Fruit fly (Drosophila melanogaster) whole organism, prepupa: ENCODE results near the gene CG43218.

Experiments used
- CG10631 ChIP-seq: fragments of 200-800 bp; sonication (Bioruptor generic); optimal IDR thresholded peaks from 2 replicates; lab custom pipeline; 2016; ENCODE audit warnings: missing biosample characterization, missing genetic modification characterization
- CG10669 ChIP-seq: fragments of 200-800 bp; sonication (Bioruptor generic); optimal IDR thresholded peaks from 3 replicates; lab custom pipeline; 2018; ENCODE audit warnings: missing biosample characterization, mild to moderate bottlenecking, missing genetic modification characterization, moderate library complexity
- CG11294 ChIP-seq: fragments of 200-800 bp; sonication (Bioruptor generic); IDR thresholded peaks from 2 replicates; pipeline ENCODE4 v1.3.6; 2022; ENCODE audit warnings: missing biosample characterization, missing genetic modification characterization
- CG11902 ChIP-seq: fragments of 200-800 bp; sonication (Bioruptor generic); optimal IDR thresholded peaks from 3 replicates; lab custom pipeline; 2016; ENCODE audit warnings: missing biosample characterization, missing genetic modification characterization
- CG15336 ChIP-seq: fragments of 200-800 bp; sonication (Bioruptor generic); IDR thresholded peaks from 2 replicates; pipeline ENCODE4 v1.3.6; 2022; ENCODE audit warnings: missing biosample characterization, missing genetic modification characterization
- CG1621 ChIP-seq: fragments of 200-800 bp; sonication (Bioruptor generic); optimal IDR thresholded peaks from 3 replicates; lab custom pipeline; 2018; ENCODE audit warnings: missing biosample characterization, mild to moderate bottlenecking, missing genetic modification characterization
- CG16779 ChIP-seq: fragments of 200-800 bp; sonication (Bioruptor generic); optimal IDR thresholded peaks from 3 replicates; lab custom pipeline; 2017; ENCODE audit warnings: missing biosample characterization, mild to moderate bottlenecking, missing genetic modification characterization
- CG31627 ChIP-seq: fragments of 200-800 bp; sonication (Bioruptor generic); optimal IDR thresholded peaks from 3 replicates; lab custom pipeline; 2016; ENCODE audit warnings: missing biosample characterization, missing genetic modification characterization
- CG32006 ChIP-seq: fragments of 200-800 bp; sonication (Bioruptor generic); optimal IDR thresholded peaks from 3 replicates; lab custom pipeline; 2017; ENCODE audit warnings: missing biosample characterization, mild to moderate bottlenecking, missing genetic modification characterization
- CG34406 ChIP-seq: fragments of 200-800 bp; sonication (Bioruptor generic); optimal IDR thresholded peaks from 3 replicates; lab custom pipeline; 2016; ENCODE audit warnings: missing biosample characterization, missing genetic modification characterization
- CG4318 ChIP-seq: fragments of 200-800 bp; sonication (Bioruptor generic); optimal IDR thresholded peaks from 3 replicates; lab custom pipeline; 2017; ENCODE audit warnings: missing biosample characterization, mild to moderate bottlenecking, missing genetic modification characterization
- CG6276 ChIP-seq: fragments of 200-800 bp; sonication (Bioruptor generic); optimal IDR thresholded peaks from 2 replicates; lab custom pipeline; 2017; ENCODE audit warnings: missing biosample characterization, mild to moderate bottlenecking, missing genetic modification characterization
- CG6792 ChIP-seq: fragments of 200-800 bp; sonication (Bioruptor generic); optimal IDR thresholded peaks from 3 replicates; lab custom pipeline; 2016; ENCODE audit warnings: missing biosample characterization, missing genetic modification characterization
- CG6808 ChIP-seq: fragments of 200-800 bp; sonication (Bioruptor generic); optimal IDR thresholded peaks from 3 replicates; lab custom pipeline; 2017; ENCODE audit warnings: missing biosample characterization, missing genetic modification characterization, mild to moderate bottlenecking, moderate library complexity, missing genetic modification reagents
- CG6854 ChIP-seq: fragments of 200-800 bp; sonication (Bioruptor generic); optimal IDR thresholded peaks from 2 replicates; lab custom pipeline; 2017; ENCODE audit warnings: missing biosample characterization, mild to moderate bottlenecking, missing genetic modification characterization
- CG7368 ChIP-seq: fragments of 200-800 bp; sonication (Bioruptor generic); optimal IDR thresholded peaks from 3 replicates; lab custom pipeline; 2016; ENCODE audit warnings: missing biosample characterization, missing genetic modification characterization
- CG8119 ChIP-seq: fragments of 200-800 bp; sonication (Bioruptor generic); IDR thresholded peaks from 3 replicates; pipeline ENCODE4 v1.3.6; 2022; ENCODE audit warnings: missing biosample characterization, missing genetic modification characterization
- CG8319 ChIP-seq: fragments of 200-800 bp; sonication (Bioruptor generic); optimal IDR thresholded peaks from 3 replicates; lab custom pipeline; 2016; ENCODE audit warnings: missing biosample characterization, missing genetic modification characterization
- Eip75B ChIP-seq: fragments of 200-800 bp; sonication (Bioruptor generic); optimal IDR thresholded peaks from 3 replicates; lab custom pipeline; 2016; ENCODE audit warnings: missing biosample characterization, missing genetic modification characterization
- Eip78C ChIP-seq: fragments of 200-800 bp; sonication (Bioruptor generic); peaks from one replicate; lab custom pipeline; 2016; ENCODE audit warnings: missing biosample characterization, missing genetic modification characterization
- Eip93F ChIP-seq: fragments of 200-800 bp; sonication (Bioruptor generic); optimal IDR thresholded peaks from 2 replicates; lab custom pipeline; 2016; ENCODE audit warnings: missing biosample characterization, mild to moderate bottlenecking, missing genetic modification characterization
- Ets21C ChIP-seq: fragments of 200-800 bp; sonication (Bioruptor generic); optimal IDR thresholded peaks from 3 replicates; lab custom pipeline; 2016; ENCODE audit warnings: missing biosample characterization, missing genetic modification characterization
- Ets96B ChIP-seq: fragments of 200-800 bp; optimal IDR thresholded peaks from 2 replicates; lab custom pipeline; 2019; ENCODE audit warnings: missing biosample characterization, mild to moderate bottlenecking, missing genetic modification characterization, moderate library complexity
- Gug ChIP-seq: fragments of 200-800 bp; sonication (Bioruptor generic); IDR thresholded peaks from 2 replicates; pipeline ENCODE4 v1.3.6; 2022; ENCODE audit warnings: missing biosample characterization, missing genetic modification characterization
- Hr4 ChIP-seq: fragments of 200-800 bp; sonication (Bioruptor generic); optimal IDR thresholded peaks from 3 replicates; lab custom pipeline; 2016; ENCODE audit warnings: missing biosample characterization, missing genetic modification characterization
- Met ChIP-seq: fragments of 200-800 bp; sonication (Bioruptor generic); optimal IDR thresholded peaks from 3 replicates; lab custom pipeline; 2016; ENCODE audit warnings: missing biosample characterization, missing genetic modification characterization
- Sox102F ChIP-seq: fragments of 200-800 bp; sonication (Bioruptor generic); optimal IDR thresholded peaks from 2 replicates; lab custom pipeline; 2016; ENCODE audit warnings: missing biosample characterization, mild to moderate bottlenecking, missing genetic modification characterization
- Sox14 ChIP-seq: fragments of 200-800 bp; sonication (Bioruptor generic); optimal IDR thresholded peaks from 3 replicates; lab custom pipeline; 2016; ENCODE audit warnings: missing biosample characterization, missing genetic modification characterization
- acj6 ChIP-seq: fragments of 200-800 bp; sonication (Bioruptor generic); optimal IDR thresholded peaks from 3 replicates; lab custom pipeline; 2016; ENCODE audit warnings: missing biosample characterization, missing genetic modification characterization
- dac ChIP-seq: fragments of 200-800 bp; sonication (Bioruptor generic); optimal IDR thresholded peaks from 2 replicates; lab custom pipeline; 2017; ENCODE audit warnings: missing biosample characterization, mild to moderate bottlenecking, missing genetic modification characterization
- dsx ChIP-seq: fragments of 200-800 bp; optimal IDR thresholded peaks from 3 replicates; lab custom pipeline; 2019; ENCODE audit warnings: missing biosample characterization, mild to moderate bottlenecking, missing genetic modification characterization, moderate library complexity; ENCODE audit not compliant: poor library complexity, severe bottlenecking
- eg ChIP-seq: fragments of 200-800 bp; sonication (Bioruptor generic); IDR thresholded peaks from 3 replicates; pipeline ENCODE4 v1.3.6; 2022; ENCODE audit warnings: missing biosample characterization, missing genetic modification characterization
- esn ChIP-seq: fragments of 200-800 bp; sonication (Bioruptor generic); optimal IDR thresholded peaks from 2 replicates; lab custom pipeline; 2016; ENCODE audit warnings: missing biosample characterization, mild to moderate bottlenecking, missing genetic modification characterization, moderate library complexity
- fd59A ChIP-seq: fragments of 200-800 bp; sonication (Bioruptor generic); optimal IDR thresholded peaks from 2 replicates; lab custom pipeline; 2017; ENCODE audit warnings: missing biosample characterization, mild to moderate bottlenecking, missing genetic modification characterization, missing genetic modification reagents
- fd85E ChIP-seq: fragments of 200-800 bp; sonication (Bioruptor generic); optimal IDR thresholded peaks from 3 replicates; lab custom pipeline; 2016; ENCODE audit warnings: missing biosample characterization, missing genetic modification characterization
- fkh ChIP-seq: fragments of 200-800 bp; sonication (Bioruptor generic); optimal IDR thresholded peaks from 3 replicates; lab custom pipeline; 2017; ENCODE audit warnings: missing biosample characterization, mild to moderate bottlenecking, missing genetic modification characterization, moderate library complexity
- lz ChIP-seq: fragments of 200-800 bp; sonication (Bioruptor generic); optimal IDR thresholded peaks from 3 replicates; lab custom pipeline; 2016; ENCODE audit warnings: missing biosample characterization, missing genetic modification characterization
- net ChIP-seq: fragments of 200-800 bp; sonication (Bioruptor generic); optimal IDR thresholded peaks from 3 replicates; lab custom pipeline; 2016; ENCODE audit warnings: missing biosample characterization, missing genetic modification characterization
- pdm3 ChIP-seq: fragments of 200-800 bp; sonication (Bioruptor generic); optimal IDR thresholded peaks from 3 replicates; lab custom pipeline; 2016; ENCODE audit warnings: missing biosample characterization, missing genetic modification characterization
- spab ChIP-seq: fragments of 200-800 bp; sonication (Bioruptor generic); optimal IDR thresholded peaks from 2 replicates; lab custom pipeline; 2017; ENCODE audit warnings: missing biosample characterization, mild to moderate bottlenecking, missing genetic modification characterization, missing genetic modification reagents
- ss ChIP-seq, 2 experiments: fragments of 200-800 bp; sonication (Bioruptor generic); optimal IDR thresholded peaks; 2 replicates in 1 of 2; 3 replicates in 1 of 2; lab custom pipeline; 2017 to 2018; ENCODE audit warnings: mild to moderate bottlenecking in 2 of 2, missing biosample characterization in 2 of 2, missing genetic modification characterization in 2 of 2, moderate library complexity in 1 of 2
- svp ChIP-seq: fragments of 200-800 bp; sonication (Bioruptor generic); peaks from one replicate; lab custom pipeline; 2016; ENCODE audit warnings: missing biosample characterization, missing genetic modification characterization
- vri ChIP-seq: fragments of 200-800 bp; sonication (Bioruptor generic); optimal IDR thresholded peaks from 3 replicates; lab custom pipeline; 2016; ENCODE audit warnings: missing biosample characterization, mild to moderate bottlenecking, missing genetic modification characterization

Gene CG43218

DNA sequence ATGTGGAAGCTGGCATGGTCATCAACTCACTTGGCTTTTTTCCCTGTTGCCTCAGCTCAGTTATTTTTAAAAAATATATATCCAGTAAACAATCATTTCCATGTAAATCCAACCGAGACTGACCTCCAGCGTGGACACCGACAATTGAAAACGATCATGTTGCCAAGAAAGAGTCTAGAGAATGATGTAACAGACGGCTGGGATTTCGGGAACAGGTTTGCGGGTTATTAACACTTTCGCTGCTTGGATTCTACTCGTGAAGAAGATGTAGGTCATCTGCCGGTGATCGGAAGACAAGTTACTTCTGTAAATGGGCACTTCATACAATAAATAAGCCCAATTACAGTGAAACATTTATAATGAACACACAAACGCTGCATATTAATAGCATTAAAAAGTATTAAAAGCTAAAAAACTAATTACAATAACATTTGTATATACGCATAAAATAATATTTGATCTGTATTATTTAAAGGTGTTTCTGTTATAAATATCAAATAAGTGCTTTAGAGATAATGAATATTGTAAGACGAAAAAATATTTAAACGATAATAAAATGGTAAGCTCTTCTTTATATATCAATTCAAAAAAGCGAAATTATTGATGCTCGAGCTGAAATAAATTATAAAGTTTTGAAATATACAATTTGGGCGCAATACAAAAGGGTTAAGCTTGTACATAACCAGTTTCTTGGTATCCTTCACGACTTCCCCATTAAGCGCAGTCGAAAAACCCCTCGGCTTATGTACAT lies 44.1 kb downstream of the CG43218 start (continued):
- TF ChIP-seq CG6276 (no peak), CG11294 (GFP tag; lab: Robert Waterston, UW) (no peak), CG4318 (GFP tag; lab: Kevin White, UChicago) (no peak), Met (GFP tag; lab: Kevin White, UChicago) (no peak), fd85E (GFP tag; lab: Kevin White, UChicago) (no peak), eg (no peak), Eip78C (GFP tag; lab: Kevin White, UChicago) (peak; percentile 86), dsx (GFP tag; lab: Kevin White, UChicago) (peak; percentile 18), CG32006 (GFP tag; lab: Kevin White, UChicago) (no peak)

DNA sequence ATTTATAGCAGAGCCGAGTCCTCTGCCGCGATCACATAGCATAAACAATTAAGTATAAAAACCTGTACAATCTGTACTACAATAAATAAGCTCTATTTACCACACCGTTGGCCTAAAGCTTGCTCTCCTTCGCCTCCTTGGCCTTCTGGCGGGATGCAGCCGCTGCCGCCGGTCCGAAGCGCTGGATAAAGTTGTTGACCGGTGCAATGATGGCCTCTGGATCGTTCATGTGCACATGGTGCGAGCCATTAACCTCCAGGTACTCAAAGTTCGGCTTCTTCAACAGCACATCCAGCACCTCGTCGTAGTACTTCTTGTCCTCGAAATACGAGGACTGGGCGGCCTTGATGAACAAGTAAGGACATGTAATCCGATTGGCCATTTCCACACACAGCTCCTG lies 44.7 kb downstream of the CG43218 start:
- no peak for TF ChIP-seq Eip78C (GFP tag; lab: Kevin White, UChicago)
- TF ChIP-seq CG11294 (GFP tag; lab: Robert Waterston, UW): no peak
- no peak for TF ChIP-seq CG6792
- no peak for TF ChIP-seq Hr4 (GFP tag; lab: Kevin White, UChicago)
- no peak for TF ChIP-seq CG31627 (GFP tag; lab: Kevin White, UChicago)
- TF ChIP-seq vri (GFP tag; lab: Kevin White, UChicago): no peak
- no peak for TF ChIP-seq lz
- TF ChIP-seq, all 60 proteins: peak for 0

DNA sequence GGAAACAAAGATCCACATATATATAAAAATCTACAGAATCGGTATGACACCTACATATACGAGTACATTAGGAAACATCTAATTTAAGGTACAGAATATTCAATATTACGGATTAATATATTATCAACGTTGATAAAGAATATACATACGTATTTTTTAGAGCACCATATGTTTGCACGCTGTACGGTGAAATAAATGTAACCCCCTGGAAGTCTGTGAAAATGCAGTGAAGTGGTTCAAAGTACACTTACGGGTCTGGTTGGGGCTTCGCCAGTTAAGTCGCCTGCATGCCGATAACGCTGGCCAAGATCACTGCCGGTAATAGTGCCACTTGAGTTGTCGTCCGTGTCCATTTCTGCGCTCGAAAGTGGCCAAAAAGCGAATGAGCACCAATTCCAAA lies 45.8 kb downstream of the CG43218 start:
- TF ChIP-seq CG16779 (tag; lab: Kevin White, UChicago) (no peak), spab (GFP tag; lab: Kevin White, UChicago) (no peak), CG8319 (GFP tag; lab: Kevin White, UChicago) (no peak), Eip75B (GFP tag; lab: Kevin White, UChicago) (no peak), CG11294 (GFP tag; lab: Robert Waterston, UW) (no peak), fkh (GFP tag; lab: Kevin White, UChicago) (no peak), Met (GFP tag; lab: Kevin White, UChicago) (no peak), Ets21C (no peak), CG7368 (GFP tag; lab: Kevin White, UChicago) (no peak), svp (no peak), CG6808 (GFP tag; lab: Kevin White, UChicago) (no peak), CG10669 (GFP tag; lab: Kevin White, UChicago) (no peak), ss (GFP tag; optimal IDR thresholded peaks at IDR 0.05; lab: Kevin White, UChicago) (no peak), acj6 (GFP tag; lab: Kevin White, UChicago) (no peak), CG31627 (GFP tag; lab: Kevin White, UChicago) (no peak)

DNA sequence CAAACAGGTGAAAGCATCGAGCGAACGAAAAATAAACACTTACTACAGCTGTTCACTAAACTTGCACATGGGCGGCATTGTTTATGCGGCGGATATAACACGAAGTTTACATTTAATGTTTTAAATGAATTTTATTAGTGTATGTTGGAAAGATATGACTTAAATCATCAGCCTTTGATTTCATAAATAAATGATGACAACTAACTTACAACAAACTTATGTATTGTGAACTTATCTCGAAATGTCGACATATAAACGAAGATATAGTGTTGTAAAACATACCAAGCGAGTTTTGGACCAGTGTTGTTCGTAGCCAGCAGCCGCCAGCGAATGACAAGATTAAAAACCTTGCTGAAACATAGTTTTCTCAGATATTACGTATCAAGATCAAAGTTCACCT lies 46.6 kb downstream of the CG43218 start, which contains the start of the genes CG11309 and CG7632:
TSS of gene CG11309 (minus strand) at position 259 of the 400 bp plus-strand sequence.
TSS of gene CG7632 (plus strand) at position 298 of the 400 bp plus-strand sequence.
- TF ChIP-seq CG7368 (GFP tag; lab: Kevin White, UChicago) (peak; percentile 99), CG6792 (peak; percentile 99), ss (GFP tag; optimal IDR thresholded peaks at IDR 0.05; lab: Kevin White, UChicago) (peak; percentile 99 to 100), fd59A (peak; percentile 99), Ets21C (peak; percentile 98), Ets96B (tag; lab: Kevin White, UChicago) (peak; percentile 100), CG6808 (GFP tag; lab: Kevin White, UChicago) (peak; percentile 99), CG10631 (GFP tag; lab: Kevin White, UChicago) (peak; percentile 99), dac (GFP tag; lab: Kevin White, UChicago) (peak; percentile 98), eg (peak; percentile 99), dsx (GFP tag; lab: Kevin White, UChicago) (peak; percentile 99), CG1621 (peak; percentile 99), Sox102F (peak; percentile 100), pdm3 (GFP tag; lab: Kevin White, UChicago) (peak; percentile 99), net (GFP tag; lab: Kevin White, UChicago) (peak; percentile 100), CG34406 (GFP tag; lab: Kevin White, UChicago) (peak; percentile 100), esn (GFP tag; lab: Kevin White, UChicago) (peak; percentile 100), Eip78C (GFP tag; lab: Kevin White, UChicago) (peak; percentile 100), Eip93F (GFP tag; lab: Kevin White, UChicago) (peak; percentile 98), CG8319 (GFP tag; lab: Kevin White, UChicago) (peak; percentile 97), CG6854 (GFP tag; lab: Kevin White, UChicago) (peak; percentile 99), CG11902 (GFP tag; lab: Kevin White, UChicago) (peak; percentile 95), lz (peak; percentile 99), Sox14 (peak; percentile 99), Gug (GFP tag; lab: Robert Waterston, UW) (peak; percentile 98), CG8119 (GFP tag; lab: Robert Waterston, UW) (peak; percentile 99), CG15336 (GFP tag; lab: Robert Waterston, UW) (peak; percentile 99)
